Worm (Caenorhabditis elegans) whole organism, L3 larva: Measurements from ENCODE around the gene F53F1.2.

ENCODE experiments used
- ZK546.5 ChIP-seq: sonication (generic microtip); optimal IDR thresholded peaks from 2 replicates; lab custom pipeline; 2017; ENCODE audit warnings: missing biosample characterization, missing genetic modification characterization
- aly-2 ChIP-seq: fragments of 150-350 bp; optimal IDR thresholded peaks from 2 replicates; lab custom pipeline; 2014; ENCODE audit warnings: missing biosample characterization, missing genetic modification characterization
- ceh-82 ChIP-seq: fragments of 150-350 bp; optimal IDR thresholded peaks from 2 replicates; lab custom pipeline; 2014; ENCODE audit warnings: missing biosample characterization, missing genetic modification characterization
- ceh-9 ChIP-seq: sonication (generic microtip); optimal IDR thresholded peaks from 2 replicates; lab custom pipeline; 2018; ENCODE audit warnings: missing biosample characterization, missing genetic modification characterization
- daf-12 ChIP-seq: fragments of 150-350 bp; optimal IDR thresholded peaks from 2 replicates; lab custom pipeline; 2014; ENCODE audit warnings: missing biosample characterization, missing genetic modification reagents, missing genetic modification characterization
- egl-27 ChIP-seq: sonication (generic microtip); optimal IDR thresholded peaks from 4 replicates; lab custom pipeline; 2017; ENCODE audit warnings: missing biosample characterization, missing genetic modification reagents, missing genetic modification characterization
- egl-5 ChIP-seq: fragments of 150-350 bp; optimal IDR thresholded peaks from 2 replicates; lab custom pipeline; 2017; ENCODE audit warnings: missing biosample characterization, missing genetic modification reagents, missing genetic modification characterization, inconsistent platforms
- elt-3 ChIP-seq, 3 experiments: fragments of 150-350 bp in 1 of 3; sonication (generic microtip) in 2 of 3; optimal IDR thresholded peaks; 2 replicates in 2 of 3; 4 replicates in 1 of 3; lab custom pipeline; 2014 to 2017; ENCODE audit warnings: missing biosample characterization in 3 of 3, missing genetic modification characterization in 3 of 3
- eor-1 ChIP-seq, 2 experiments: fragments of 150-350 bp; optimal IDR thresholded peaks; 2 replicates each; lab custom pipeline; 2014 to 2018; ENCODE audit warnings: missing biosample characterization in 2 of 2, missing genetic modification characterization in 2 of 2
- fkh-10 ChIP-seq: sonication (generic microtip); optimal IDR thresholded peaks from 2 replicates; lab custom pipeline; 2017; ENCODE audit warnings: missing biosample characterization, missing genetic modification reagents, missing genetic modification characterization
- fkh-2 ChIP-seq: fragments of 150-350 bp; optimal IDR thresholded peaks from 2 replicates; lab custom pipeline; 2014; ENCODE audit warnings: missing biosample characterization, missing genetic modification reagents, missing genetic modification characterization
- fos-1 ChIP-seq: fragments of 150-350 bp; optimal IDR thresholded peaks from 2 replicates; lab custom pipeline; 2014; ENCODE audit warnings: missing biosample characterization, missing genetic modification characterization
- hmg-11 ChIP-seq: sonication (generic microtip); optimal IDR thresholded peaks from 2 replicates; lab custom pipeline; 2016; ENCODE audit warnings: missing genetic modification characterization, missing compliant biosample characterization
- jun-1 ChIP-seq: fragments of 150-350 bp; optimal IDR thresholded peaks from 2 replicates; lab custom pipeline; 2014; ENCODE audit warnings: missing biosample characterization, missing genetic modification reagents, missing genetic modification characterization
- lin-15B ChIP-seq: fragments of 150-350 bp; optimal IDR thresholded peaks from 2 replicates; lab custom pipeline; 2014; ENCODE audit warnings: missing biosample characterization, missing genetic modification characterization
- lin-39 ChIP-seq: fragments of 150-350 bp; optimal IDR thresholded peaks from 2 replicates; lab custom pipeline; 2018; ENCODE audit warnings: missing biosample characterization, missing genetic modification reagents, missing genetic modification characterization
- lsy-12 ChIP-seq: sonication (generic microtip); optimal IDR thresholded peaks from 2 replicates; lab custom pipeline; 2016; ENCODE audit warnings: mild to moderate bottlenecking, missing genetic modification characterization, missing compliant biosample characterization
- mdl-1 ChIP-seq: fragments of 150-350 bp; optimal IDR thresholded peaks from 2 replicates; lab custom pipeline; 2014; ENCODE audit warnings: missing biosample characterization, missing genetic modification characterization
- mml-1 ChIP-seq: fragments of 150-350 bp; sonication (generic microtip); optimal IDR thresholded peaks from 3 replicates; lab custom pipeline; 2014; ENCODE audit warnings: missing biosample characterization, missing genetic modification characterization
- nfya-1 ChIP-seq: sonication (generic microtip); optimal IDR thresholded peaks from 2 replicates; lab custom pipeline; 2017; ENCODE audit warnings: missing genetic modification characterization, mild to moderate bottlenecking, missing compliant biosample characterization, antibody characterized with exemption, moderate library complexity; ENCODE audit not compliant: insufficient read depth
- nhr-11 ChIP-seq: fragments of 150-350 bp; optimal IDR thresholded peaks from 2 replicates; lab custom pipeline; 2014; ENCODE audit warnings: missing biosample characterization, missing genetic modification characterization
- nhr-23 ChIP-seq: fragments of 150-350 bp; optimal IDR thresholded peaks from 2 replicates; lab custom pipeline; 2014; ENCODE audit warnings: missing biosample characterization, missing genetic modification reagents, missing genetic modification characterization
- nhr-25 ChIP-seq: sonication (generic microtip); optimal IDR thresholded peaks from 2 replicates; lab custom pipeline; 2017; ENCODE audit warnings: missing biosample characterization, missing genetic modification characterization
- nhr-28 ChIP-seq: fragments of 150-350 bp; optimal IDR thresholded peaks from 2 replicates; lab custom pipeline; 2014; ENCODE audit warnings: missing biosample characterization, missing genetic modification characterization
- nhr-67 ChIP-seq: fragments of 150-350 bp; optimal IDR thresholded peaks from 2 replicates; lab custom pipeline; 2014; ENCODE audit warnings: missing biosample characterization, missing genetic modification characterization
- nhr-77 ChIP-seq: fragments of 150-350 bp; optimal IDR thresholded peaks from 2 replicates; lab custom pipeline; 2014; ENCODE audit warnings: missing biosample characterization, missing genetic modification characterization
- pqm-1 ChIP-seq: fragments of 150-350 bp; optimal IDR thresholded peaks from 2 replicates; lab custom pipeline; 2017; ENCODE audit warnings: missing biosample characterization, missing genetic modification characterization, inconsistent platforms
- sea-2 ChIP-seq: fragments of 150-350 bp; sonication (generic microtip); optimal IDR thresholded peaks from 4 replicates; lab custom pipeline; 2014; ENCODE audit warnings: missing biosample characterization, missing genetic modification reagents, missing genetic modification characterization
- skn-1 ChIP-seq: fragments of 150-350 bp; optimal IDR thresholded peaks from 2 replicates; lab custom pipeline; 2014; ENCODE audit warnings: missing biosample characterization, missing genetic modification characterization
- tbx-2 ChIP-seq: sonication (generic microtip); optimal IDR thresholded peaks from 2 replicates; lab custom pipeline; 2016; ENCODE audit warnings: mild to moderate bottlenecking, missing genetic modification characterization, missing compliant biosample characterization
- unc-62 ChIP-seq: fragments of 150-350 bp; sonication (generic microtip); optimal IDR thresholded peaks from 4 replicates; lab custom pipeline; 2014; ENCODE audit warnings: missing biosample characterization, missing genetic modification reagents, missing genetic modification characterization
- ztf-11 ChIP-seq: fragments of 150-350 bp; optimal IDR thresholded peaks from 2 replicates; lab custom pipeline; 2014; ENCODE audit warnings: missing biosample characterization, missing genetic modification characterization

F53F1.2 gene

ce11 chrV:13411225-13411991 lies 4.8 kb downstream of the F53F1.2 start (continued):
- TF ChIP-seq fkh-10 (GFP tag; lab: Kevin White, UChicago), result no peak
- no peak for TF ChIP-seq nfya-1 (tag; lab: Kevin White, UChicago)
- TF ChIP-seq nhr-67 (tag; lab: Kevin White, UChicago), result no peak
- TF ChIP-seq pqm-1, result no peak
- no peak for TF ChIP-seq nhr-11 (tag; lab: Kevin White, UChicago)
- TF ChIP-seq lin-39 (tag; lab: Kevin White, UChicago), result no peak
- TF ChIP-seq skn-1, result no peak
- no peak for TF ChIP-seq jun-1 (tag; lab: Kevin White, UChicago)
- TF ChIP-seq ceh-82 (tag; lab: Kevin White, UChicago), result no peak
- TF ChIP-seq fos-1 (tag; lab: Kevin White, UChicago), result no peak
- peak; percentile 38 for TF ChIP-seq nhr-77 (tag; lab: Kevin White, UChicago)
- TF ChIP-seq tbx-2 (tag; lab: Kevin White, UChicago), result no peak
- no peak for TF ChIP-seq fkh-2 (tag; lab: Kevin White, UChicago)
- TF ChIP-seq ztf-11 (tag; lab: Kevin White, UChicago), result no peak

DNA sequence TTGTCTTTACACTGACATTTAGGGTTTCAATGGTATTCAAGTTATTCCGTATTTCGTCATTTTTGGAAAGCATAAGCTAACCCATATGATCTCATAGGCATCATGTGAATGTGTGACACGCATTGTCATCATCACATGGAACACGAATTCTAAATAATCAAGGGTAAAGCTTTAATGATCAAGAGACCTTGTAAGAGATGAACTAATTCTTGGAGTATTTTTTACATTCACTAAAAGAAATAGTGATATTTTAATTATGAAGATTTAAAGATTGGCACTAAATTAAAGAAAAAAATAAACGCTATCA lies 5.3 kb downstream of the F53F1.2 start:
- TF ChIP-seq nhr-28 (tag; lab: Kevin White, UChicago), result no peak
- no peak for TF ChIP-seq egl-5
- no peak for TF ChIP-seq nhr-23 (tag; lab: Kevin White, UChicago)
- TF ChIP-seq ceh-9, result no peak
- no peak for TF ChIP-seq eor-1 (tag; optimal IDR thresholded peaks at IDR 0.05; lab: Kevin White, UChicago)
- TF ChIP-seq daf-12 (tag; lab: Kevin White, UChicago), result no peak
- no peak for TF ChIP-seq aly-2 (tag; lab: Kevin White, UChicago)
- no peak for TF ChIP-seq fkh-10 (GFP tag; lab: Kevin White, UChicago)
- TF ChIP-seq lin-15B (tag; lab: Kevin White, UChicago), result no peak
- no peak for TF ChIP-seq fos-1 (tag; lab: Kevin White, UChicago)
- no peak for TF ChIP-seq lin-39 (tag; lab: Kevin White, UChicago)
- no peak for TF ChIP-seq mml-1 (tag; lab: Kevin White, UChicago)
- no peak for TF ChIP-seq unc-62 (GFP tag; lab: Kevin White, UChicago)
- TF ChIP-seq mdl-1 (tag; lab: Kevin White, UChicago), result no peak
- TF ChIP-seq egl-27, result no peak
- TF ChIP-seq nhr-77 (tag; lab: Kevin White, UChicago), result no peak
- TF ChIP-seq ZK546.5 (tag; lab: Kevin White, UChicago), result no peak
- TF ChIP-seq tbx-2 (tag; lab: Kevin White, UChicago), result no peak
- no peak for TF ChIP-seq nhr-25
- TF ChIP-seq hmg-11 (tag; lab: Kevin White, UChicago), result no peak

ce11 chrV:13413301-13413700 lies 6.7 kb downstream of the F53F1.2 start:
- TF ChIP-seq nhr-23 (tag; lab: Kevin White, UChicago) (peak; percentile 31), elt-3 (tag; optimal IDR thresholded peaks at IDR 0.05; lab: Kevin White, UChicago) (peak in 1 of 3 experiments; percentile 37), nhr-25 (peak; percentile 88), lsy-12 (tag; lab: Kevin White, UChicago) (no peak), sea-2 (GFP tag; lab: Kevin White, UChicago) (no peak), fos-1 (tag; lab: Kevin White, UChicago) (peak; percentile 24)

DNA sequence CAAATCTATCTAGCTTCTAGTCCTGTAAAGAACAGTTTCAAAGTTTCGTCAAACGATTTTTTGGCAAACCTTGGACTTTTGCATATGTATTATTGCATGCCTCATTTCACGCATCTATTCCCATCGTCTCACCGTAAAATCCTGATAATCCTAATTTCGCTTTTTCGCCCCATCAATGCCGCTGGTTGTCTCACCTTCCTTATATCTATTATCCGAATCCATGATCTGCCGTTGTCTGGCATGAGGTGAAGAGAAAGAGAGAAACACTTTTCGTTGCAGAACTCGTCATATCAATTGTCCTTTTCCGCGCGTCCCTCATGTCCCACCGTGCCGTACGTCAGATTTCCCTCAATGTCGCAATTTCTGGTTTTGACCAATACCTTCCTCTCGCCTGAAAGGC lies 8.0 kb downstream of the F53F1.2 start, which contains the start of gene cut-2:
Gene cut-2 (plus strand): TSS at position 365 of the 400 bp plus-strand sequence.
- TF ChIP-seq nhr-25 (peak; percentile 10), lin-39 (tag; lab: Kevin White, UChicago) (no peak), sea-2 (GFP tag; lab: Kevin White, UChicago) (no peak)

DNA sequence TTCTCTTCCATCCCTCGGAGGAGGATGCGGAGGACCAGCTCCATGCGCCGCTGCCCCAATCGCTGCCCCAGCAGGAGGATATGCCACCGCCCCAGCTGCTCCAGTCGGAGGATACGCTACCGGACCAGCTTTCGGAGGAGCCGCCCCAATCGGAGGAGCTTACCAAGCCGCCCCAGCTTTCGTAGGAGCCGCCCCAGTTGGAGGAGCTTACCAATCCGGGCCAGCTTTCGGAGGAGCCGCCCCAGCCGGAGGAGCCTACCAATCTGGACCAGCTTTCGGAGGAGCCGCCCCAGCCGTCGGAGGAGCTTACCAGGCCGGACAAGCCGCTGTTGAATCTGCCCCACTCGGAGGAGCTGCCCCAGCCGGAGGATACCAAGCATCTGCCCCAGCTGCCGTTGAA lies 8.8 kb downstream of the F53F1.2 start:
- TF ChIP-seq hmg-11 (tag; lab: Kevin White, UChicago) (no peak), nfya-1 (tag; lab: Kevin White, UChicago) (no peak), ZK546.5 (tag; lab: Kevin White, UChicago) (no peak), lsy-12 (tag; lab: Kevin White, UChicago) (peak; percentile 22), ceh-82 (tag; lab: Kevin White, UChicago) (no peak)
